Worm (Caenorhabditis elegans) whole organism, L1 larva: ENCODE results near the gene lipl-8.

Source experiments
- C16A3.4 ChIP-seq: fragments of 150-350 bp; optimal IDR thresholded peaks from 2 replicates; lab custom pipeline; 2014; ENCODE audit warnings: missing biosample characterization, missing genetic modification characterization
- Y116A8C.19 ChIP-seq: sonication (generic microtip); optimal IDR thresholded peaks from 2 replicates; lab custom pipeline; 2016; ENCODE audit warnings: missing compliant biosample characterization, missing genetic modification characterization, borderline replicate concordance
- ama-1 ChIP-seq: fragments of 150-350 bp; optimal IDR thresholded peaks from 2 replicates; lab custom pipeline; 2014
- blmp-1 ChIP-seq: fragments of 150-350 bp; optimal IDR thresholded peaks from 2 replicates; lab custom pipeline; 2014; ENCODE audit warnings: missing biosample characterization, missing genetic modification characterization
- ceh-63 ChIP-seq: fragments of 200-800 bp; sonication (Bioruptor generic); optimal IDR thresholded peaks from 2 replicates; lab custom pipeline; 2018; ENCODE audit warnings: mild to moderate bottlenecking, missing genetic modification characterization, missing compliant biosample characterization
- ceh-8 ChIP-seq: fragments of 200-800 bp; sonication (Bioruptor generic); optimal IDR thresholded peaks from 2 replicates; lab custom pipeline; 2018; ENCODE audit warnings: mild to moderate bottlenecking, missing genetic modification characterization, moderate library complexity, missing compliant biosample characterization
- dpl-1 ChIP-seq, 3 experiments: fragments of 150-350 bp in 2 of 3; sonication (generic microtip) in 1 of 3; optimal IDR thresholded peaks; 2 replicates each; lab custom pipeline; 2014 to 2017; ENCODE audit warnings: missing biosample characterization in 3 of 3, missing genetic modification characterization in 3 of 3, missing genetic modification reagents in 3 of 3
- efl-1 ChIP-seq, 4 experiments: fragments of 150-350 bp; optimal IDR thresholded peaks in 3 of 4; peaks in 1 of 4; 1 replicate in 1 of 4; 2 replicates in 3 of 4; lab custom pipeline; 2014; ENCODE audit warnings: missing biosample characterization in 2 of 4, missing genetic modification characterization in 2 of 4, missing genetic modification reagents in 2 of 4
- elt-3 ChIP-seq, 6 experiments: fragments of 150-350 bp in 1 of 6; sonication (generic microtip); optimal IDR thresholded peaks; 2 replicates each; lab custom pipeline; 2017 to 2018; ENCODE audit warnings: missing biosample characterization in 6 of 6, missing genetic modification characterization in 6 of 6, inconsistent platforms in 1 of 6
- fkh-8 ChIP-seq: sonication (generic microtip); optimal IDR thresholded peaks from 2 replicates; lab custom pipeline; 2016; ENCODE audit warnings: mild to moderate bottlenecking, missing genetic modification characterization, missing compliant biosample characterization
- grh-1 ChIP-seq: fragments of 200-800 bp; sonication (Bioruptor generic); IDR thresholded peaks from 2 replicates; pipeline ENCODE4 v1.3.6; 2022; ENCODE audit warnings: missing genetic modification reagents, missing genetic modification characterization, missing compliant biosample characterization
- irx-1 ChIP-seq: sonication (generic microtip); optimal IDR thresholded peaks from 2 replicates; lab custom pipeline; 2016; ENCODE audit warnings: missing genetic modification characterization, missing compliant biosample characterization
- isw-1 ChIP-seq: fragments of 200-800 bp; sonication (Bioruptor generic); IDR thresholded peaks from 2 replicates; pipeline ENCODE4 v1.3.6; 2022; ENCODE audit warnings: missing genetic modification characterization, missing compliant biosample characterization
- lin-14 ChIP-seq: fragments of 200-800 bp; sonication (Bioruptor generic); optimal IDR thresholded peaks from 2 replicates; lab custom pipeline; 2018; ENCODE audit warnings: mild to moderate bottlenecking, missing genetic modification characterization, moderate library complexity, missing compliant biosample characterization
- lin-35 ChIP-seq, 2 experiments: fragments of 150-350 bp; optimal IDR thresholded peaks; 2 replicates each; lab custom pipeline; 2014; ENCODE audit warnings: missing biosample characterization in 2 of 2, missing genetic modification characterization in 2 of 2, missing genetic modification reagents in 2 of 2
- lsy-2 ChIP-seq, 2 experiments: fragments of 150-350 bp; optimal IDR thresholded peaks; 2 replicates each; lab custom pipeline; 2014; ENCODE audit warnings: missing biosample characterization in 2 of 2, missing genetic modification characterization in 2 of 2
- mab-9 ChIP-seq: fragments of 200-800 bp; sonication (Bioruptor generic); IDR thresholded peaks from 2 replicates; pipeline ENCODE4 v1.3.6; 2022; ENCODE audit warnings: missing genetic modification reagents, missing genetic modification characterization, missing compliant biosample characterization
- nhr-19 ChIP-seq: fragments of 200-800 bp; sonication (Bioruptor generic); conservative IDR thresholded peaks from 2 replicates; pipeline ENCODE4 v1.3.6; 2022; ENCODE audit warnings: missing genetic modification characterization, missing compliant biosample characterization
- nhr-20 ChIP-seq: sonication (generic microtip); optimal IDR thresholded peaks from 2 replicates; lab custom pipeline; 2016; ENCODE audit warnings: mild to moderate bottlenecking, missing genetic modification characterization, missing compliant biosample characterization
- nhr-28 ChIP-seq: fragments of 150-350 bp; optimal IDR thresholded peaks from 2 replicates; lab custom pipeline; 2014; ENCODE audit warnings: missing biosample characterization, missing genetic modification characterization
- nhr-47 ChIP-seq: sonication (generic microtip); optimal IDR thresholded peaks from 2 replicates; lab custom pipeline; 2016; ENCODE audit warnings: mild to moderate bottlenecking, missing genetic modification characterization, moderate library complexity, missing compliant biosample characterization
- nhr-71 ChIP-seq: sonication (generic microtip); optimal IDR thresholded peaks from 2 replicates; lab custom pipeline; 2016; ENCODE audit warnings: mild to moderate bottlenecking, missing genetic modification characterization, moderate library complexity, missing compliant biosample characterization
- nhr-76 ChIP-seq: sonication (generic microtip); optimal IDR thresholded peaks from 2 replicates; lab custom pipeline; 2017; ENCODE audit warnings: missing biosample characterization, missing genetic modification characterization
- nhr-77 ChIP-seq: fragments of 150-350 bp; optimal IDR thresholded peaks from 2 replicates; lab custom pipeline; 2014; ENCODE audit warnings: missing biosample characterization, missing genetic modification characterization
- nhr-84 ChIP-seq: sonication (generic microtip); optimal IDR thresholded peaks from 2 replicates; lab custom pipeline; 2017; ENCODE audit warnings: missing biosample characterization, missing genetic modification characterization
- nhr-85 ChIP-seq: sonication (generic microtip); peaks from one replicate; lab custom pipeline; 2016; ENCODE audit warnings: missing genetic modification characterization, inconsistent platforms, missing compliant biosample characterization
- nhr-90 ChIP-seq: sonication (generic microtip); optimal IDR thresholded peaks from 2 replicates; lab custom pipeline; 2016; ENCODE audit warnings: mild to moderate bottlenecking, missing genetic modification characterization, missing compliant biosample characterization; ENCODE audit not compliant: poor library complexity
- pag-3 ChIP-seq: sonication (generic microtip); optimal IDR thresholded peaks from 2 replicates; lab custom pipeline; 2017; ENCODE audit warnings: missing genetic modification characterization, mild to moderate bottlenecking, missing compliant biosample characterization, antibody characterized with exemption, borderline replicate concordance; ENCODE audit not compliant: insufficient read depth
- pqm-1 ChIP-seq: sonication (generic microtip); optimal IDR thresholded peaks from 3 replicates; lab custom pipeline; 2017; ENCODE audit warnings: missing biosample characterization, missing genetic modification characterization
- rnt-1 ChIP-seq: sonication (generic microtip); optimal IDR thresholded peaks from 2 replicates; lab custom pipeline; 2016; ENCODE audit warnings: mild to moderate bottlenecking, missing genetic modification characterization, moderate library complexity, missing compliant biosample characterization
- snpc-4 ChIP-seq: fragments of 150-350 bp; optimal IDR thresholded peaks from 2 replicates; lab custom pipeline; 2014; ENCODE audit warnings: missing biosample characterization, missing genetic modification characterization
- snu-23 ChIP-seq: sonication (generic microtip); optimal IDR thresholded peaks from 2 replicates; lab custom pipeline; 2016; ENCODE audit warnings: missing genetic modification characterization, missing compliant biosample characterization
- sup-37 ChIP-seq: fragments of 200-800 bp; sonication (Bioruptor generic); optimal IDR thresholded peaks from 2 replicates; lab custom pipeline; 2018; ENCODE audit warnings: mild to moderate bottlenecking, missing genetic modification characterization, missing compliant biosample characterization
- tlp-1 ChIP-seq: fragments of 150-350 bp; optimal IDR thresholded peaks from 2 replicates; lab custom pipeline; 2014; ENCODE audit warnings: missing biosample characterization, missing genetic modification characterization
- xbp-1 ChIP-seq: sonication (generic microtip); optimal IDR thresholded peaks from 2 replicates; lab custom pipeline; 2016; ENCODE audit warnings: missing genetic modification characterization, missing compliant biosample characterization
- zip-4 ChIP-seq: fragments of 200-800 bp; sonication (Bioruptor generic); optimal IDR thresholded peaks from 2 replicates; lab custom pipeline; 2018; ENCODE audit warnings: mild to moderate bottlenecking, missing genetic modification characterization, moderate library complexity, missing compliant biosample characterization
- ztf-4 ChIP-seq: fragments of 150-350 bp; optimal IDR thresholded peaks from 2 replicates; lab custom pipeline; 2014; ENCODE audit warnings: missing biosample characterization, missing genetic modification characterization

lipl-8 gene

ce11 chrV:14790792-14791191, 42.3 kb upstream of the lipl-8 start:
- TF ChIP-seq mab-9 (no peak), ceh-8 (GFP tag; lab: Kevin White, UChicago) (peak; percentile 3), lin-14 (GFP tag; lab: Kevin White, UChicago) (peak; percentile 35)
- TF ChIP-seq, all 84 proteins: peak for 2

DNA sequence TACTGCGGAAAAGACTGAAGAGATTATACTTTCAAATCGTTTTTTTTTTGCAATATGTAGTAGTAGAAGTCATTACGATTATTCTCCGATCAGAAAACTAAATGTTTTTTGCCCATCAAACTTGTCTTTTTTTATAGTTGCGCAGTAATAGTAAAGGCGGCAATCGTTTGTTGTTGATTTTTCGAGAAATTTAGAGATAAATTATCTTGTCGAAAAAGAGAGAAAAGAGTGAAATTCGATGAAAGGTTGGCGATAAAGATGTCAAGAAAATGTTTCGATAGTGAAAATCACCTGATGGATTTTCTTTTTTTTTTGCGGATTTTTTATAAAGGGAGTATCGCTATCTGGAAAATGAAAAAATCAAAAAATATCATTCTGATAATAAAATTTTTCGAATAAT, 40.0 kb upstream of the lipl-8 start:
- TF ChIP-seq zip-4 (GFP tag; lab: Kevin White, UChicago) (no peak), elt-3 (tag; optimal IDR thresholded peaks at IDR 0.05; lab: Kevin White, UChicago) (peak in 1 of 6 experiments; percentile 60), snu-23 (GFP tag; lab: Kevin White, UChicago) (peak; percentile 18), nhr-20 (tag; lab: Kevin White, UChicago) (peak; percentile 25), nhr-85 (peak; percentile 74), blmp-1 (tag; lab: Kevin White, UChicago) (peak; percentile 96), snpc-4 (tag; lab: Kevin White, UChicago) (no peak), lin-14 (GFP tag; lab: Kevin White, UChicago) (peak; percentile 53), efl-1 (optimal IDR thresholded peaks at IDR 0.05; lab: Kevin White, UChicago) (no peak), efl-1 (GFP tag; optimal IDR thresholded peaks at IDR 0.05 in 1 of 2; lab: Kevin White, UChicago) (peak in 1 of 2 experiments; percentile 67), tlp-1 (no peak)

DNA sequence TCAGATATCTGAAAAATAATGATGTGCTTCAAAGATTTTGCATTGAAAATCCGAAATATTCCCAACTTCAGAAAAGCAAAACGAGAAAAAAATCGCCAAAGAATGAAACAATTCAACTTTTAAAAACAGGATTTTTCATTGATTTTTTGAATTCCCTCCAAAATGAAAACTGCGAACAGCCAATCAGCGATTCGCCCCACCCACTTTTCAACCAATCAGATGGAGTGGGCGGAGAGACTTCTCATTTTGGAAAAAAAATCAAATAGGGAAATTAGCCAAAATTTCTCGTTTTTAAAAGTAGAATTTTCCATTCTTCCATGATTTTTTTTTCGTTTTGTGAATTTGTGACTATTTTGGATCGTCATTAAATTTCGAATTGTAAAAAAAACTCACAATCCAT, 36.3 kb upstream of the lipl-8 start:
- TF ChIP-seq Y116A8C.19 (tag; lab: Kevin White, UChicago) (no peak), efl-1 (optimal IDR thresholded peaks at IDR 0.05; lab: Kevin White, UChicago) (no peak), efl-1 (GFP tag; optimal IDR thresholded peaks at IDR 0.05 in 1 of 2; lab: Kevin White, UChicago) (peak in 1 of 2 experiments; percentile 35), dpl-1 (GFP tag; optimal IDR thresholded peaks at IDR 0.05; lab: Kevin White, UChicago) (peak in 1 of 3 experiments; percentile 12), nhr-71 (tag; lab: Kevin White, UChicago) (no peak)
- TF ChIP-seq, all 84 proteins: peak for 2

ce11 chrV:14784160-14784774, 35.8 kb upstream of the lipl-8 start, which contains the start of gene Y50E8A.12:
TSS of gene Y50E8A.12 (minus strand) at chrV:14784210.
- no peak for TF ChIP-seq fkh-8 (tag; lab: Kevin White, UChicago)
- no peak for TF ChIP-seq xbp-1
- no peak for TF ChIP-seq tlp-1
- TF ChIP-seq isw-1 = no peak
- TF ChIP-seq irx-1 (tag; lab: Kevin White, UChicago) = no peak
- no peak for TF ChIP-seq ceh-63
- no peak for TF ChIP-seq nhr-28 (tag; lab: Kevin White, UChicago)
- no peak for TF ChIP-seq elt-3 (tag; optimal IDR thresholded peaks at IDR 0.05; lab: Kevin White, UChicago)
- TF ChIP-seq ztf-4 = no peak
- TF ChIP-seq ceh-8 (GFP tag; lab: Kevin White, UChicago) = no peak
- no peak for TF ChIP-seq nhr-90 (tag; lab: Kevin White, UChicago)
- TF ChIP-seq ama-1 (lab: Kevin White, UChicago) = no peak
- TF ChIP-seq C16A3.4 (tag; lab: Kevin White, UChicago) = no peak
- TF ChIP-seq nhr-77 = no peak
- TF ChIP-seq pqm-1 (tag; lab: Kevin White, UChicago) = no peak

- TF ChIP-seq blmp-1 (tag; lab: Kevin White, UChicago) (no peak), nhr-76 (tag; lab: Kevin White, UChicago) (no peak), grh-1 (no peak), Y116A8C.19 (tag; lab: Kevin White, UChicago) (no peak), lin-35 (GFP tag; optimal IDR thresholded peaks at IDR 0.05; lab: Kevin White, UChicago) (no peak), isw-1 (no peak), nhr-77 (no peak)
Observed at ce11 chrV:14781130-14781529, 32.6 kb upstream of the lipl-8 start, which contains the start of gene Y50E8A.11. TSS of gene Y50E8A.11 (plus strand) at chrV:14781430.

DNA sequence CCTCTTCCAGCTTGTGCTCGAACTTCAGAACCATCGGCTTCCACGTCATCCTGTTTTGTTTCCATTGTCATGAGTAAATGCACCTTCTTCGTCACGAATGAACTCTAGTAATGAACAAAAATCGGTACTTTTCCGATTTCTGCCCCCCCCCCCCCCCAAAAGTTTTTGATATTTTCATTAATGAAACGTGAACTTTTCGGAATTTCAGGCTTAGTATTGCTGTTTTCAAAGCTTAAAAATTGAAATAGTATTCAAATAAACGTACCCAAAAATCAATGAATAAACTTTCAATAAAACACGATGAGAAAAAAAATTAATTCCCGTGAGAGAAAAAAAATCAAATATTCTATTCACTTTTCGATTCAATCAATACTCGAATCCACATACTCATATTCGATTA, 31.1 kb upstream of the lipl-8 start, which contains the start of the genes scrm-7 and Y50E8A.10:
TSS of gene scrm-7 (minus strand) at position 101 of the 400 bp plus-strand sequence.
TSS of gene Y50E8A.10 (plus strand) at position 353 of the 400 bp plus-strand sequence.
- no peak for TF ChIP-seq lsy-2 (tag; optimal IDR thresholded peaks at IDR 0.05; lab: Kevin White, UChicago)
- no peak for TF ChIP-seq ceh-63
- no peak for TF ChIP-seq nhr-19 (GFP tag; lab: Robert Waterston, UW)
- no peak for TF ChIP-seq xbp-1
- no peak for TF ChIP-seq snpc-4 (tag; lab: Kevin White, UChicago)
- TF ChIP-seq pag-3 (tag; lab: Kevin White, UChicago) = no peak
- no peak for TF ChIP-seq nhr-84 (tag; lab: Kevin White, UChicago)
- TF ChIP-seq sup-37 = no peak
- TF ChIP-seq nhr-20 (tag; lab: Kevin White, UChicago) = no peak
- TF ChIP-seq fkh-8 (tag; lab: Kevin White, UChicago) = no peak
- TF ChIP-seq nhr-47 (tag; lab: Kevin White, UChicago) = no peak
- TF ChIP-seq rnt-1 (tag; lab: Kevin White, UChicago) = no peak
- TF ChIP-seq, all 84 proteins: peak for 0
